Worm (Caenorhabditis elegans) whole organism, L2 larva: Measurements from ENCODE around the gene F35E8.1.
A peak's percentile ranks its signal among the peaks of the same experiment; 100 is the strongest.

ENCODE experiments used
- C34F6.9 ChIP-seq: fragments of 150-350 bp; optimal IDR thresholded peaks from 2 replicates; lab custom pipeline; 2014; ENCODE audit warnings: missing biosample characterization, missing genetic modification characterization
- Y55F3AM.14 ChIP-seq: fragments of 200-800 bp; sonication (Bioruptor generic); optimal IDR thresholded peaks from 2 replicates; lab custom pipeline; 2018; ENCODE audit warnings: mild to moderate bottlenecking, missing genetic modification characterization, missing compliant biosample characterization
- ZK546.5 ChIP-seq: sonication (generic microtip); optimal IDR thresholded peaks from 2 replicates; lab custom pipeline; 2017; ENCODE audit warnings: missing biosample characterization, missing genetic modification characterization
- alr-1 ChIP-seq: fragments of 150-350 bp; optimal IDR thresholded peaks from 2 replicates; lab custom pipeline; 2014; ENCODE audit warnings: missing biosample characterization, missing genetic modification characterization
- aly-2 ChIP-seq: fragments of 150-350 bp; optimal IDR thresholded peaks from 2 replicates; lab custom pipeline; 2014; ENCODE audit warnings: missing biosample characterization, missing genetic modification characterization
- ama-1 ChIP-seq: fragments of 150-350 bp; optimal IDR thresholded peaks from 2 replicates; lab custom pipeline; 2018; ENCODE audit warnings: inconsistent platforms
- ceh-16 ChIP-seq: fragments of 150-350 bp; optimal IDR thresholded peaks from 2 replicates; lab custom pipeline; 2014; ENCODE audit warnings: missing biosample characterization, missing genetic modification characterization
- crh-2 ChIP-seq: sonication (generic microtip); optimal IDR thresholded peaks from 2 replicates; lab custom pipeline; 2017; ENCODE audit warnings: missing biosample characterization, missing genetic modification characterization
- dmd-4 ChIP-seq: sonication (generic microtip); optimal IDR thresholded peaks from 2 replicates; lab custom pipeline; 2017; ENCODE audit warnings: missing biosample characterization, missing genetic modification characterization
- egl-27 ChIP-seq: sonication (generic microtip); optimal IDR thresholded peaks from 3 replicates; lab custom pipeline; 2017; ENCODE audit warnings: missing biosample characterization, missing genetic modification reagents, missing genetic modification characterization
- elt-1 ChIP-seq: fragments of 150-350 bp; optimal IDR thresholded peaks from 2 replicates; lab custom pipeline; 2014; ENCODE audit warnings: missing biosample characterization, missing genetic modification characterization
- elt-3 ChIP-seq: sonication (generic microtip); optimal IDR thresholded peaks from 2 replicates; lab custom pipeline; 2017; ENCODE audit warnings: missing biosample characterization, missing genetic modification characterization
- fos-1 ChIP-seq: fragments of 150-350 bp; optimal IDR thresholded peaks from 2 replicates; lab custom pipeline; 2014; ENCODE audit warnings: missing biosample characterization, missing genetic modification characterization
- gmeb-1 ChIP-seq: fragments of 150-350 bp; optimal IDR thresholded peaks from 2 replicates; lab custom pipeline; 2014; ENCODE audit warnings: missing biosample characterization, missing genetic modification characterization
- lin-13 ChIP-seq: fragments of 150-350 bp; optimal IDR thresholded peaks from 2 replicates; lab custom pipeline; 2014; ENCODE audit warnings: missing biosample characterization, missing genetic modification reagents, missing genetic modification characterization
- lin-39 ChIP-seq: fragments of 150-350 bp; optimal IDR thresholded peaks from 2 replicates; lab custom pipeline; 2014; ENCODE audit warnings: missing biosample characterization, missing genetic modification reagents, missing genetic modification characterization
- lsy-2 ChIP-seq, 2 experiments: fragments of 150-350 bp in 1 of 2; sonication (generic microtip) in 1 of 2; optimal IDR thresholded peaks; 2 replicates each; lab custom pipeline; 2014 to 2017; ENCODE audit warnings: missing biosample characterization in 2 of 2, missing genetic modification characterization in 2 of 2
- mdl-1 ChIP-seq, 2 experiments: fragments of 150-350 bp in 1 of 2; sonication (generic microtip) in 1 of 2; optimal IDR thresholded peaks; 2 replicates each; lab custom pipeline; 2017; ENCODE audit warnings: missing biosample characterization in 2 of 2, missing genetic modification characterization in 2 of 2
- nhr-10 ChIP-seq: sonication (generic microtip); optimal IDR thresholded peaks from 2 replicates; lab custom pipeline; 2017; ENCODE audit warnings: missing biosample characterization, missing genetic modification characterization
- nhr-11 ChIP-seq: fragments of 150-350 bp; optimal IDR thresholded peaks from 2 replicates; lab custom pipeline; 2014; ENCODE audit warnings: missing biosample characterization, missing genetic modification characterization
- nhr-12 ChIP-seq: fragments of 150-350 bp; optimal IDR thresholded peaks from 2 replicates; lab custom pipeline; 2014; ENCODE audit warnings: missing biosample characterization, missing genetic modification characterization
- nhr-21 ChIP-seq: fragments of 150-350 bp; optimal IDR thresholded peaks from 2 replicates; lab custom pipeline; 2014; ENCODE audit warnings: missing biosample characterization, missing genetic modification characterization
- nhr-23 ChIP-seq: fragments of 150-350 bp; optimal IDR thresholded peaks from 2 replicates; lab custom pipeline; 2014; ENCODE audit warnings: missing biosample characterization, missing genetic modification reagents, missing genetic modification characterization
- nhr-25 ChIP-seq: fragments of 150-350 bp; sonication (generic microtip); optimal IDR thresholded peaks from 3 replicates; lab custom pipeline; 2014; ENCODE audit warnings: missing biosample characterization, missing genetic modification characterization
- nhr-6 ChIP-seq: fragments of 150-350 bp; optimal IDR thresholded peaks from 2 replicates; lab custom pipeline; 2014; ENCODE audit warnings: missing biosample characterization, missing genetic modification characterization
- nhr-77 ChIP-seq: fragments of 150-350 bp; optimal IDR thresholded peaks from 2 replicates; lab custom pipeline; 2014; ENCODE audit warnings: missing biosample characterization, missing genetic modification characterization
- peb-1 ChIP-seq: fragments of 150-350 bp; optimal IDR thresholded peaks from 2 replicates; lab custom pipeline; 2014; ENCODE audit warnings: missing biosample characterization, missing genetic modification characterization
- sem-4 ChIP-seq: fragments of 150-350 bp; optimal IDR thresholded peaks from 2 replicates; lab custom pipeline; 2014; ENCODE audit warnings: missing biosample characterization, missing genetic modification reagents, missing genetic modification characterization
- skn-1 ChIP-seq: sonication (generic microtip); optimal IDR thresholded peaks from 2 replicates; lab custom pipeline; 2017; ENCODE audit warnings: missing biosample characterization, missing genetic modification characterization
- sma-9 ChIP-seq, 2 experiments: fragments of 150-350 bp in 1 of 2; sonication (generic microtip) in 1 of 2; optimal IDR thresholded peaks; 2 replicates each; lab custom pipeline; 2014 to 2016; ENCODE audit warnings: missing genetic modification characterization in 2 of 2, mild to moderate bottlenecking in 1 of 2, missing biosample characterization in 1 of 2, missing compliant biosample characterization in 1 of 2, missing genetic modification reagents in 1 of 2, moderate library complexity in 1 of 2
- snpc-4 ChIP-seq: fragments of 150-350 bp; optimal IDR thresholded peaks from 2 replicates; lab custom pipeline; 2014; ENCODE audit warnings: missing biosample characterization, missing genetic modification characterization
- unc-39 ChIP-seq: fragments of 150-350 bp; optimal IDR thresholded peaks from 2 replicates; lab custom pipeline; 2014; ENCODE audit warnings: missing biosample characterization, missing genetic modification characterization
- unc-62 ChIP-seq: fragments of 150-350 bp; optimal IDR thresholded peaks from 2 replicates; lab custom pipeline; 2014; ENCODE audit warnings: missing biosample characterization, missing genetic modification reagents, missing genetic modification characterization
- zag-1 ChIP-seq: fragments of 150-350 bp; optimal IDR thresholded peaks from 2 replicates; lab custom pipeline; 2014; ENCODE audit warnings: missing biosample characterization, missing genetic modification characterization
- ztf-4 ChIP-seq: fragments of 150-350 bp; optimal IDR thresholded peaks from 2 replicates; lab custom pipeline; 2014; ENCODE audit warnings: missing biosample characterization, missing genetic modification characterization

Gene F35E8.1

DNA sequence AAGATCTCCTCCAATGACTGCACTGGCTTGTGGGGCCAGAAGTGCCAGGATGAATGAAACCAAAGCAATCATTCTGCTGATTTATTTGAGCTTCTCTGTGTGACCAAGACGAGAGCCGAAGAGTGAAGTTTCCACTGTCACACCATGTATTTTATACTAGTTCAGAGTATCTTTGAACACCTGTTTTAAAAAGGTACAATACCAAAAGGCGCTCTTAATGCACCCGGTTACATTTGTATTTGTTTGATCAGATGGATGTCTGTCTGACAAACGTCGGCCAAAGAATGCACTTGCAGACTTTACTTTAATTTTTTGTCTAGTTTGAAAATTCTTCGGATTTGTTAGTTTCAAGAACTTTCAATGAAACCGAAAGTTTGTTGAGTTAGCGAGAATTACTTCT is 14.8 kb upstream of the F35E8.1 start, which contains the start of gene F35E8.10:
F35E8.10 (minus strand) TSS at position 101 of the 400 bp plus-strand sequence.
- no peak for TF ChIP-seq crh-2

DNA sequence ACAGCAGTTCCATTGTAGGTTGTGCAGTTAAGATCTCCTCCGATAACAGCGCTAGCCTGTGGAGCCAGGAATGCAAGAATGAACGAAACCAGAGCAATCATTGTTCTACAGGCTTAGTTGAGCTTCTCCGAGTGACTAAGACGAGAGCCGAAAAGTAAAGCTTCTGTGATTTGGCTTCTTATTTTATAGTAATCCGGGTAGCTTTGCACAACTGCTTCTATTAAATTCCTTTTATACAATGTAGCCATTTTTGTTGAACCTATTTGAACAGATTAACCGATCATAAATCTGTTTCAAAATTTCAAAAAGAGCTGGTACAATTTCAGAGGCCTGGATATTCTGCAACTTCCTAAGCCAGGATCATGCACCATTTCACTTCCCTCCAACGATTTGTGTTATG is 12.0 kb upstream of the F35E8.1 start, which contains the start of gene F35E8.9:
F35E8.9 (minus strand) TSS at position 101 of the 400 bp plus-strand sequence.
- TF ChIP-seq C34F6.9 (tag; lab: Kevin White, UChicago): no peak
- no peak for TF ChIP-seq ztf-4

DNA sequence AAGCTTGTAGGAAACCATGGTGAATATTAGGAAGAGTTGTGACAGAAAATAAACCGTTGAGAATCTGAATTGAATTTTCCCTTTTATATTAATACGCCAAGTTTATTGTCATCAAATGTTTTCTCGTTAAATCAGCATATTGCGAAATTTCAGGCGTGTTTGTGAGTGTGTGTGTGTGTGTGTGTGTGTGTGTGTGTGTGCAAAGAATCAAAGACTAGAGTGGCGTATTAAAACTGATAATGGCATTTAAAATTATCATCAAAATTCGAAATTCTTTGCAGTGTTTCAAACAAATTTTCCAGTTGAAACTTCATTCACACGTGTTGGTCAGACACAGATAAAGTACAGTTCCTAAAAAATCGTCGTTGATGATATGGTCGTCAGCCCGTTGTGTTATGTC is 10.5 kb upstream of the F35E8.1 start, which contains the start of gene gst-38:
gst-38 (minus strand) TSS at position 152 of the 400 bp plus-strand sequence.
- TF ChIP-seq nhr-25: no peak
- TF ChIP-seq nhr-77 (tag; lab: Kevin White, UChicago): no peak
- no peak for TF ChIP-seq peb-1 (tag; lab: Kevin White, UChicago)
- TF ChIP-seq ama-1 (lab: Kevin White, UChicago): no peak
- no peak for TF ChIP-seq alr-1 (tag; lab: Kevin White, UChicago)
- no peak for TF ChIP-seq elt-3 (tag; lab: Kevin White, UChicago)
- TF ChIP-seq nhr-12 (tag; lab: Kevin White, UChicago): no peak
- TF ChIP-seq lin-39 (tag; lab: Kevin White, UChicago): no peak
- no peak for TF ChIP-seq snpc-4 (tag; lab: Kevin White, UChicago)
- no peak for TF ChIP-seq unc-39 (tag; lab: Kevin White, UChicago)
- no peak for TF ChIP-seq sem-4 (tag; lab: Kevin White, UChicago)
- no peak for TF ChIP-seq lin-13 (GFP tag; lab: Kevin White, UChicago)
- no peak for TF ChIP-seq gmeb-1 (tag; lab: Kevin White, UChicago)
- peak; percentile 57 for TF ChIP-seq sma-9 (GFP tag; optimal IDR thresholded peaks at IDR 0.05; lab: Kevin White, UChicago)
- no peak for TF ChIP-seq sma-9 (tag; optimal IDR thresholded peaks at IDR 0.05; lab: Kevin White, UChicago)
- TF ChIP-seq elt-1 (tag; lab: Kevin White, UChicago): no peak
- TF ChIP-seq aly-2 (tag; lab: Kevin White, UChicago): no peak
- TF ChIP-seq fos-1 (tag; lab: Kevin White, UChicago): peak; percentile 63
- TF ChIP-seq crh-2: peak; percentile 30
- TF ChIP-seq nhr-23: no peak
- TF ChIP-seq Y55F3AM.14 (GFP tag; lab: Kevin White, UChicago): no peak
- TF ChIP-seq, all 48 proteins: peak for 3

DNA sequence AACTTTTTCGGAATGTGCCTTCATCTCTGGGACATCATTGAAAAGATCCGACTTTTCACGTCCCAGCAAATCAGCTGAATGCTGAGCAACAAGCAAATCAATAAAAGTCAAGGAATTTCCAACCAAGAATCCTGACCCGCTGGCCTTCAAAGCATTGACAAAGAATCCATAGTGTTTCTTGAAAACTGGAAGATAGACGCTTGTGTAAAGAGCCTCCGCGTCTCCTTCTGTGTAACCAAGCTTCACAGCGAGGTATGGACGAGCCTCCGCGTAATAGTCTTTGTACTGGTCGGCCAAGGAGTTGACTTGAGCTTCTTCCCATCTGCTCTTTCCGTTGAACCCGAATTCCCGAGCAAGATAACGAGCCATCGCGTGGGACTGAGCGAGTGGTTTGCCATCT is 9.9 kb upstream of the F35E8.1 start:
- TF ChIP-seq ZK546.5 (no peak), nhr-21 (tag; lab: Kevin White, UChicago) (no peak), crh-2 (no peak), nhr-77 (tag; lab: Kevin White, UChicago) (no peak), lsy-2 (tag; optimal IDR thresholded peaks at IDR 0.05; lab: Kevin White, UChicago) (no peak), nhr-12 (tag; lab: Kevin White, UChicago) (no peak), lin-39 (tag; lab: Kevin White, UChicago) (no peak), skn-1 (no peak), ceh-16 (tag; lab: Kevin White, UChicago) (no peak), unc-62 (no peak), egl-27 (no peak), dmd-4 (tag; lab: Kevin White, UChicago) (no peak), mdl-1 (tag; optimal IDR thresholded peaks at IDR 0.05; lab: Kevin White, UChicago) (no peak), sem-4 (tag; lab: Kevin White, UChicago) (no peak), ama-1 (lab: Kevin White, UChicago) (no peak), nhr-10 (tag; lab: Kevin White, UChicago) (no peak), aly-2 (tag; lab: Kevin White, UChicago) (no peak), nhr-11 (no peak), nhr-6 (tag; lab: Kevin White, UChicago) (no peak), ztf-4 (no peak)

DNA sequence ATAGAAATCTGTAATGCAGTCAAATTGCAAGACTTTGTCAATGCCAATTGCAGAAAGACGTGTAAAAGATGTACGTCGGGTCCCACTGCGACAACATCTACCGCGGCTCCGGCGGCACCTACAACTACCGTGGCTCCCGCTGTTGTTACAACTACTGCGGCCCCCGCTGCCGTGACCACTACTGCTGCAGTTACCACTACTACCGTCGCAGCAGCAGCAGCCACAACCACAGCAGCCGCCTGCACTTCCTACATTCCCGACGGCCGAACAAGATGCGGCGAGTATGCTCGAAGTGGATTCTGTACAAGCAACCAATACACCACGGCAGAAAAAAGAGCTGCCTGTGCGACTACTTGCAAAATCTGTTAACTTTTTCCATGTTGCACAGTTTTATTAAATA is 9.3 kb upstream of the F35E8.1 start:
- TF ChIP-seq zag-1 (no peak), lin-39 (tag; lab: Kevin White, UChicago) (no peak)
- TF ChIP-seq, all 48 proteins: peak for 0
